Fruit fly (Drosophila melanogaster): Measurements from ENCODE around the gene CG7685.
A peak's percentile ranks its signal among the peaks of the same experiment; 100 is the strongest.

dm6 chr3R:18412279-18413214 is 7.8 kb downstream of the CG7685 start, which contains the start of gene CG31122:
- TF ChIP-seq insv (optimal IDR thresholded peaks at IDR 0.05) (no peak), Myc (optimal IDR thresholded peaks at IDR 0.05) (no peak), Sin3A (optimal IDR thresholded peaks at IDR 0.05) (no peak), psq (optimal IDR thresholded peaks at IDR 0.05) (peak; percentile 64)

Data from Kc167 (cell line).